Worm (Caenorhabditis elegans): Measurements from ENCODE around the gene ubh-1.

DNA sequence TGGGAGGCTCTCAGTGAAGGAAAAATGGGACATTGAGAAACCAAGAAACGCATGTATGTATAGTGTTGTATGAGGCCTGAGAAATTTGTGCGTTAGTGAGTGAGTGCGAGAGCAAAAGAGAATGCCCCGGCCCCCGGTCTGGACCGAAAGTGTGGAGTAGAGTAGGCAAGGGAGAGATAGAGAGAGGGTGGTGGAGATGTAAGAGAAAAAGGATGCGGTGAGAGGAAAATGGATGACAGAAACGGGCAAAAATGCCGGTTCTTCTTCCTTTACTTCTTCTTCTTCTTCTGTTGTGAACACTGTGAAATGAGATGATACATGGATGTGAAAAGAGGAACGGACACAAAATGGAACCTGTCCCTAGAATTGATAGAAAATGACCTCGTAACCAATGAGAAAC lies 27.1 kb upstream of the ubh-1 start:
- TF ChIP-seq nhr-11 (tag; optimal IDR thresholded peaks at IDR 0.05) (no peak), blmp-1 (tag; optimal IDR thresholded peaks at IDR 0.05) (peak; percentile 4), unc-130 (tag; optimal IDR thresholded peaks at IDR 0.05) (no peak), lsy-2 (tag; optimal IDR thresholded peaks at IDR 0.05) (peak in 1 of 2 experiments; percentile 48), lin-39 (tag; optimal IDR thresholded peaks at IDR 0.05) (no peak), efl-1 (optimal IDR thresholded peaks at IDR 0.05) (no peak), efl-1 (GFP tag; optimal IDR thresholded peaks at IDR 0.05 in 1 of 2) (peak in 1 of 2 experiments; percentile 74), nhr-85 (tag) (no peak), hlh-17 (GFP tag; optimal IDR thresholded peaks at IDR 0.05; ENCODE audit: borderline replicate concordance) (no peak), pqm-1 (tag; optimal IDR thresholded peaks at IDR 0.05) (no peak), tbx-2 (tag; optimal IDR thresholded peaks at IDR 0.05) (no peak), unc-62 (GFP tag; optimal IDR thresholded peaks at IDR 0.05) (no peak), zag-1 (tag; optimal IDR thresholded peaks at IDR 0.05) (no peak), jun-1 (tag; optimal IDR thresholded peaks at IDR 0.05) (no peak)

Measured in whole organism, L1 larva.